Worm (Caenorhabditis elegans): ENCODE measurements around the gene C05G5.1.

ce11 chrX:14739466-14739865 lies 453 bp downstream of the C05G5.1 start:
- TF ChIP-seq ama-1 (optimal IDR thresholded peaks at IDR 0.05) (no peak), sea-1 (GFP tag; conservative IDR thresholded peaks at IDR 0.05) (no peak), flt-1 (GFP tag; IDR thresholded peaks at IDR 0.05) (no peak), B0310.2 (tag; optimal IDR thresholded peaks at IDR 0.05) (no peak), aly-1 (tag; optimal IDR thresholded peaks at IDR 0.05) (no peak)
